Worm (Caenorhabditis elegans): ENCODE measurements around the gene grl-7.

grl-7 gene

DNA sequence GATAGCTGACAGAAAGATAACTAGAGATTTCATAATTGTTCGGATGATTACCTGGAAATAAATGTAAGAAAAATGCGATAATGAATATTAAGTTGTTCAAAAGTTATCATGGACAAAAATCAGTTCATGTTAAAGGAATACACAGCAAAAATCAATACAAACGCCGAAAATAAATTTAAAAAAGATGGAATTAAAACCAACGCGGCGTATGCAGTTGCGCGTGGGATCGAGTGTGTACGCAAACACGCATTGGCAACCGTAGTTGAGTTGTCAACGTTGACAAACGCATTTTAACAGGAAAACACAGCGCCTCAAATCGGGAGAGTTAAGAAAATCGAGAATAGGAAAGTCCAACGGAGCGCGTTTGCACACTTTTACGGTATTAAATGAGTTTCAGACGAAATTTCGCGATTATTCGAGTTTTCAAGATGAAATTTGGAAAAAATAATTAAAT is 19.9 kb downstream of the grl-7 start, which contains the start of gene tmed-10 (continued):
- no peak for TF ChIP-seq fkh-4 (tag; optimal IDR thresholded peaks at IDR 0.05; ENCODE audit: borderline replicate concordance)
- peak; percentile 48 for TF ChIP-seq skn-1 (tag; optimal IDR thresholded peaks at IDR 0.05)
- TF ChIP-seq nhr-12 (tag; optimal IDR thresholded peaks at IDR 0.05): no peak
- peak; percentile 49 for TF ChIP-seq lin-15B (tag; optimal IDR thresholded peaks at IDR 0.05)
- peak; percentile 27 for TF ChIP-seq fkh-10 (GFP tag; optimal IDR thresholded peaks at IDR 0.05)
- no peak for TF ChIP-seq nhr-85 (tag)
- no peak for TF ChIP-seq ceh-8 (GFP tag; optimal IDR thresholded peaks at IDR 0.05)
- no peak for TF ChIP-seq vab-15 (tag; optimal IDR thresholded peaks at IDR 0.05)
- no peak for TF ChIP-seq aha-1 (tag; optimal IDR thresholded peaks at IDR 0.05)
- TF ChIP-seq fkh-8 (tag; optimal IDR thresholded peaks at IDR 0.05): peak; percentile 53
- TF ChIP-seq egl-27 (tag; optimal IDR thresholded peaks at IDR 0.05): no peak
- no peak for TF ChIP-seq zag-1 (tag; optimal IDR thresholded peaks at IDR 0.05)
- peak; percentile 62 for TF ChIP-seq rnt-1 (tag; optimal IDR thresholded peaks at IDR 0.05)

DNA sequence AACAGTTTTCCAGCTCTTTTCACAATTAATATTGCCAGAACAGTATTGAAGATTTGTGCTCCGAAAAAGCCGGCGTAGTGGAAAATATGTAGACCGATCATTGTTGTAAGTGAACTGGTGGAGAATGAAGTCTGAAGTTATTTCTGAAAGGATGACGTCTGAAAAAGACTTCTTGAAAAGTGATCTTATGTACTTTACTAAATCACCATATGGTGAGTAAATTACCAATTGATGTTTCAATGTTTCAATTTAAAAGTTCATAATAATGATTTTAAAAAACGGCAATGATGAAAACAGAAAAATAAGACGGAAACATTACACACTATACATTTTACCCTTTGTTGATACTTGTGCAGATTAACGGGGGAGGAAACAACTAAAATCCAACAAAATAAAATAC is 23.1 kb downstream of the grl-7 start, which contains the start of gene str-141:
str-141 (minus strand) TSS at position 101 of the 400 bp plus-strand sequence.
- TF ChIP-seq efl-1 (optimal IDR thresholded peaks at IDR 0.05): no peak
- peak in 1 of 2 experiments; percentile 12 for TF ChIP-seq efl-1 (GFP tag; optimal IDR thresholded peaks at IDR 0.05 in 1 of 2)
- TF ChIP-seq nhr-12 (tag; optimal IDR thresholded peaks at IDR 0.05): no peak

ce11 chrV:11321719-11322118 is 25.1 kb downstream of the grl-7 start, which contains the start of gene F47G9.4:
Gene F47G9.4, minus strand, starts transcription at chrV:11321816.
- no peak for TF ChIP-seq ztf-4 (tag; optimal IDR thresholded peaks at IDR 0.05)
- TF ChIP-seq unc-62 (GFP tag; optimal IDR thresholded peaks at IDR 0.05): no peak
- TF ChIP-seq ceh-8 (GFP tag; optimal IDR thresholded peaks at IDR 0.05): no peak
- no peak for TF ChIP-seq nhr-11 (tag; optimal IDR thresholded peaks at IDR 0.05)
- TF ChIP-seq lsy-2 (tag; optimal IDR thresholded peaks at IDR 0.05): peak in 1 of 2 experiments; percentile 15
- no peak for TF ChIP-seq hlh-4 (tag; optimal IDR thresholded peaks at IDR 0.05)
- no peak for TF ChIP-seq swsn-7 (tag; optimal IDR thresholded peaks at IDR 0.05)
- no peak for TF ChIP-seq fos-1 (tag; optimal IDR thresholded peaks at IDR 0.05)
- peak in 1 of 3 experiments; percentile 9 for TF ChIP-seq ceh-82 (tag; optimal IDR thresholded peaks at IDR 0.05)
- TF ChIP-seq ceh-63 (GFP tag; optimal IDR thresholded peaks at IDR 0.05): no peak
- no peak for TF ChIP-seq unc-86 (tag; optimal IDR thresholded peaks at IDR 0.05)
- no peak for TF ChIP-seq lin-13 (GFP tag; optimal IDR thresholded peaks at IDR 0.05)
- TF ChIP-seq lin-14 (GFP tag; optimal IDR thresholded peaks at IDR 0.05): peak; percentile 32
- peak; percentile 8 for TF ChIP-seq rnt-1 (tag; optimal IDR thresholded peaks at IDR 0.05)
- TF ChIP-seq nhr-20 (tag; optimal IDR thresholded peaks at IDR 0.05): no peak

- TF ChIP-seq lin-13 (GFP tag; optimal IDR thresholded peaks at IDR 0.05) (no peak), nhr-85 (tag) (peak; percentile 61)
These were observed 26.0 kb downstream of the grl-7 start for ce11 chrV:11320860-11321259.

DNA sequence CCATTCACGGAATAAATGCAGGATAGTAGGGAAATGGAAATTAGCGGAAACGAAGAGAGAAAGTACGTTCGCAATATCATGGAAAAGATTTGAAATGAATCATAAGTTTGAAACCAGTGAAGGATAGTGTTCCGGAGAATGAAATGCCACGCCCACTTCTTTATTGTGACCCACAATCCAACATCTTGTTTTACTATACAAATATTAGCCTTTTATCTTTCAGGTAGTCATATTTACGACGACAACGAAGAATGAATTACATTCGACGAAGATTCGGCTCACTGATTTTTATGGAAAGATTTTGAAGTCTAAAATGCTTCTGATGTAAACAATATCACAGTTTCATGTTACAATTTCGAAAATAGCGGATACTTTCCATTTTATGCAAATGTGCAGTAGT is 30.0 kb downstream of the grl-7 start, which contains the start of gene cutl-18:
cutl-18 (minus strand) TSS at position 101 of the 400 bp plus-strand sequence.
- TF ChIP-seq mdl-1 (tag; optimal IDR thresholded peaks at IDR 0.05) (no peak), lin-15B (tag; optimal IDR thresholded peaks at IDR 0.05) (no peak), efl-1 (optimal IDR thresholded peaks at IDR 0.05) (no peak), efl-1 (GFP tag; optimal IDR thresholded peaks at IDR 0.05 in 1 of 2) (no peak), pax-3 (tag; optimal IDR thresholded peaks at IDR 0.05) (no peak), F16B12.6 (tag; optimal IDR thresholded peaks at IDR 0.05) (no peak), tlp-1 (tag; optimal IDR thresholded peaks at IDR 0.05) (no peak), fkh-10 (GFP tag; optimal IDR thresholded peaks at IDR 0.05) (no peak), ceh-82 (tag; optimal IDR thresholded peaks at IDR 0.05) (no peak), isw-1 (GFP tag; IDR thresholded peaks at IDR 0.05) (no peak), nhr-47 (tag; optimal IDR thresholded peaks at IDR 0.05) (no peak), nhr-85 (tag) (no peak), mep-1 (tag; optimal IDR thresholded peaks at IDR 0.05) (no peak), xbp-1 (tag; optimal IDR thresholded peaks at IDR 0.05) (no peak), irx-1 (tag; optimal IDR thresholded peaks at IDR 0.05) (no peak)
